Fruit fly (Drosophila melanogaster) whole organism, embryonic: ENCODE data around the gene trv.

Experiments used
- B-H2 ChIP-seq: fragments of 200-800 bp; sonication (Bioruptor generic); optimal IDR thresholded peaks from 2 replicates; lab custom pipeline; 2018; ENCODE audit warnings: missing biosample characterization, mild to moderate bottlenecking, missing genetic modification characterization
- CG11695 ChIP-seq: fragments of 200-800 bp; sonication (Bioruptor generic); IDR thresholded peaks from 3 replicates; pipeline ENCODE4 v1.3.6; 2022; ENCODE audit warnings: missing biosample characterization, missing genetic modification characterization
- CG12104 ChIP-seq: fragments of 200-800 bp; sonication (Bioruptor generic); optimal IDR thresholded peaks from 3 replicates; lab custom pipeline; 2016; ENCODE audit warnings: missing biosample characterization, missing genetic modification characterization
- CG12236 ChIP-seq: fragments of 200-800 bp; sonication (Bioruptor generic); optimal IDR thresholded peaks from 2 replicates; lab custom pipeline; 2016; ENCODE audit warnings: missing biosample characterization, missing genetic modification characterization
- CG13287 ChIP-seq: fragments of 200-800 bp; sonication (Bioruptor generic); IDR thresholded peaks from 2 replicates; pipeline ENCODE4 v1.3.6; 2022; ENCODE audit warnings: missing biosample characterization, missing genetic modification characterization; ENCODE audit not compliant: partially characterized antibody
- CG13296 ChIP-seq: fragments of 200-800 bp; sonication (Bioruptor generic); optimal IDR thresholded peaks from 3 replicates; lab custom pipeline; 2018; ENCODE audit warnings: missing biosample characterization, mild to moderate bottlenecking, missing genetic modification characterization
- CG14965 ChIP-seq: fragments of 200-800 bp; sonication (Bioruptor generic); optimal IDR thresholded peaks from 2 replicates; lab custom pipeline; 2016; ENCODE audit warnings: missing biosample characterization, missing genetic modification characterization, borderline replicate concordance
- CG15011 ChIP-seq: fragments of 200-800 bp; sonication (Bioruptor generic); optimal IDR thresholded peaks from 3 replicates; lab custom pipeline; 2018; ENCODE audit warnings: missing biosample characterization, mild to moderate bottlenecking, missing genetic modification characterization
- CG17385 ChIP-seq: fragments of 200-800 bp; sonication (Bioruptor generic); optimal IDR thresholded peaks from 3 replicates; lab custom pipeline; 2018; ENCODE audit warnings: missing biosample characterization, mild to moderate bottlenecking, missing genetic modification characterization
- CG18262 ChIP-seq: fragments of 200-800 bp; optimal IDR thresholded peaks from 3 replicates; lab custom pipeline; 2019; ENCODE audit warnings: missing biosample characterization, mild to moderate bottlenecking, missing genetic modification characterization, moderate library complexity
- CG3065 ChIP-seq: fragments of 200-800 bp; sonication (Bioruptor generic); optimal IDR thresholded peaks from 2 replicates; lab custom pipeline; 2016; ENCODE audit warnings: missing biosample characterization, missing genetic modification characterization
- CG31441 ChIP-seq: fragments of 200-800 bp; sonication (Bioruptor generic); IDR thresholded peaks from 2 replicates; pipeline ENCODE4 v1.3.6; 2022; ENCODE audit warnings: missing biosample characterization, missing genetic modification characterization
- CG33557 ChIP-seq: fragments of 200-800 bp; sonication (Bioruptor generic); optimal IDR thresholded peaks from 2 replicates; lab custom pipeline; 2019; ENCODE audit warnings: missing biosample characterization, mild to moderate bottlenecking, missing genetic modification characterization, moderate library complexity
- CG4282 ChIP-seq: fragments of 200-800 bp; sonication (Bioruptor generic); optimal IDR thresholded peaks from 2 replicates; lab custom pipeline; 2016; ENCODE audit warnings: missing biosample characterization, missing genetic modification characterization
- CG43689 ChIP-seq: fragments of 200-800 bp; sonication (Bioruptor generic); IDR thresholded peaks from 2 replicates; pipeline ENCODE4 v1.3.6; 2022; ENCODE audit warnings: missing biosample characterization, missing genetic modification characterization
- CG6654 ChIP-seq: fragments of 200-800 bp; sonication (Bioruptor generic); optimal IDR thresholded peaks from 2 replicates; lab custom pipeline; 2017; ENCODE audit warnings: missing biosample characterization, mild to moderate bottlenecking, missing genetic modification characterization
- CG9609 ChIP-seq: fragments of 200-800 bp; sonication (Bioruptor generic); optimal IDR thresholded peaks from 3 replicates; lab custom pipeline; 2016; ENCODE audit warnings: missing biosample characterization, missing genetic modification characterization
- Deaf1 ChIP-seq: fragments of 200-800 bp; optimal IDR thresholded peaks from 3 replicates; lab custom pipeline; 2019; ENCODE audit warnings: missing biosample characterization, mild to moderate bottlenecking, missing genetic modification characterization, moderate library complexity
- Dp ChIP-seq: fragments of 200-800 bp; sonication (Bioruptor generic); optimal IDR thresholded peaks from 2 replicates; lab custom pipeline; 2018; ENCODE audit warnings: missing biosample characterization, mild to moderate bottlenecking, missing genetic modification characterization, moderate library complexity
- ERR ChIP-seq: fragments of 200-800 bp; sonication (Bioruptor generic); optimal IDR thresholded peaks from 2 replicates; lab custom pipeline; 2016; ENCODE audit warnings: missing biosample characterization, missing genetic modification characterization
- Ets97D ChIP-seq: fragments of 200-800 bp; sonication (Bioruptor generic); optimal IDR thresholded peaks from 3 replicates; lab custom pipeline; 2016; ENCODE audit warnings: missing biosample characterization, missing genetic modification characterization
- Fer1 ChIP-seq: fragments of 200-800 bp; sonication (Bioruptor generic); optimal IDR thresholded peaks from 2 replicates; lab custom pipeline; 2017; ENCODE audit warnings: missing biosample characterization, mild to moderate bottlenecking, missing genetic modification characterization
- Fer3 ChIP-seq: fragments of 200-800 bp; sonication (Bioruptor generic); optimal IDR thresholded peaks from 2 replicates; lab custom pipeline; 2018; ENCODE audit warnings: missing biosample characterization, mild to moderate bottlenecking, missing genetic modification characterization, moderate library complexity
- H2.0 ChIP-seq: fragments of 200-800 bp; sonication (Bioruptor generic); IDR thresholded peaks from 2 replicates; pipeline ENCODE4 v1.3.6; 2022; ENCODE audit warnings: missing biosample characterization, missing genetic modification characterization
- HLH4C ChIP-seq: fragments of 200-800 bp; sonication (Bioruptor generic); IDR thresholded peaks from 3 replicates; pipeline ENCODE4 v1.3.6; 2022; ENCODE audit warnings: missing biosample characterization, missing genetic modification characterization; ENCODE audit not compliant: partially characterized antibody
- HLHmδ ChIP-seq: fragments of 200-800 bp; sonication (Bioruptor generic); optimal IDR thresholded peaks from 2 replicates; lab custom pipeline; 2018; ENCODE audit warnings: missing biosample characterization, mild to moderate bottlenecking, missing genetic modification characterization, moderate library complexity
- Hmr ChIP-seq: fragments of 200-800 bp; sonication (Bioruptor generic); optimal IDR thresholded peaks from 3 replicates; lab custom pipeline; 2017; ENCODE audit warnings: mild to moderate bottlenecking, missing biosample characterization, missing genetic modification reagents, missing genetic modification characterization
- Kr ChIP-seq: fragments of 200-800 bp; sonication (Bioruptor generic); optimal IDR thresholded peaks from 2 replicates; lab custom pipeline; 2017; ENCODE audit warnings: missing biosample characterization, mild to moderate bottlenecking, missing genetic modification characterization
- Mes4 ChIP-seq: fragments of 200-800 bp; sonication (Bioruptor generic); optimal IDR thresholded peaks from 2 replicates; lab custom pipeline; 2016; ENCODE audit warnings: missing biosample characterization, missing genetic modification characterization
- Mrtf ChIP-seq: fragments of 200-800 bp; sonication (Bioruptor generic); IDR thresholded peaks from 3 replicates; pipeline ENCODE4 v1.3.6; 2022; ENCODE audit warnings: missing biosample characterization, missing genetic modification characterization
- Oli ChIP-seq: fragments of 200-800 bp; sonication (Bioruptor generic); optimal IDR thresholded peaks from 2 replicates; lab custom pipeline; 2018; ENCODE audit warnings: missing biosample characterization, mild to moderate bottlenecking, missing genetic modification characterization, moderate library complexity
- Optix ChIP-seq: fragments of 200-800 bp; sonication (Bioruptor generic); IDR thresholded peaks from 3 replicates; pipeline ENCODE4 v1.3.6; 2022; ENCODE audit warnings: missing biosample characterization, missing genetic modification characterization
- Poxn ChIP-seq: fragments of 200-800 bp; sonication (Bioruptor generic); IDR thresholded peaks from 2 replicates; pipeline ENCODE4 v1.3.6; 2022; ENCODE audit warnings: missing biosample characterization, missing genetic modification characterization
- Sry-δ ChIP-seq: fragments of 200-800 bp; sonication (Bioruptor generic); optimal IDR thresholded peaks from 2 replicates; lab custom pipeline; 2016; ENCODE audit warnings: missing biosample characterization, missing genetic modification characterization
- ara ChIP-seq: fragments of 200-800 bp; sonication (Bioruptor generic); IDR thresholded peaks from 2 replicates; pipeline ENCODE4 v1.3.6; 2022; ENCODE audit warnings: missing biosample characterization, missing genetic modification characterization
- bbx ChIP-seq: fragments of 200-800 bp; sonication (Bioruptor generic); IDR thresholded peaks from 2 replicates; pipeline ENCODE4 v1.3.6; 2022; ENCODE audit warnings: missing biosample characterization, missing genetic modification characterization; ENCODE audit not compliant: partially characterized antibody
- danr ChIP-seq: fragments of 200-800 bp; sonication (Bioruptor generic); IDR thresholded peaks from 2 replicates; pipeline ENCODE4 v1.3.6; 2022; ENCODE audit warnings: missing biosample characterization, missing genetic modification characterization
- disco-r ChIP-seq: fragments of 200-800 bp; sonication (Bioruptor generic); optimal IDR thresholded peaks from 2 replicates; lab custom pipeline; 2016; ENCODE audit warnings: missing biosample characterization, missing genetic modification characterization
- hb ChIP-seq: fragments of 200-800 bp; sonication (Bioruptor generic); IDR thresholded peaks from 3 replicates; pipeline ENCODE4 v1.3.6; 2022; ENCODE audit warnings: missing biosample characterization, missing genetic modification characterization; ENCODE audit not compliant: partially characterized antibody
- insv ChIP-seq, 2 experiments: fragments of 200-800 bp; sonication (Bioruptor generic); optimal IDR thresholded peaks; 3 replicates each; lab custom pipeline; 2016 to 2018; ENCODE audit warnings: missing biosample characterization in 2 of 2, missing genetic modification characterization in 2 of 2
- peb ChIP-seq: fragments of 200-800 bp; sonication (Bioruptor generic); IDR thresholded peaks from 2 replicates; pipeline ENCODE4 v1.3.6; 2022; ENCODE audit warnings: missing biosample characterization, missing genetic modification characterization
- pum ChIP-seq: fragments of 200-800 bp; sonication (Bioruptor generic); optimal IDR thresholded peaks from 2 replicates; lab custom pipeline; 2016; ENCODE audit warnings: missing biosample characterization, missing genetic modification characterization
- sc ChIP-seq, 3 experiments: fragments of >200 bp in 2 of 3; fragments of 200-800 bp in 1 of 3; sonication (Bioruptor generic) in 1 of 3; optimal IDR thresholded peaks; 2 replicates in 2 of 3; 3 replicates in 1 of 3; lab custom pipeline; 2017; ENCODE audit warnings: mild to moderate bottlenecking in 1 of 3, missing biosample characterization in 1 of 3, missing genetic modification characterization in 1 of 3, missing genetic modification reagents in 1 of 3
- sens ChIP-seq: fragments of 200-800 bp; sonication (Bioruptor generic); peaks from one replicate; lab custom pipeline; 2016; ENCODE audit warnings: missing biosample characterization, missing genetic modification characterization
- sim ChIP-seq: fragments of 200-800 bp; sonication (Bioruptor generic); IDR thresholded peaks from 2 replicates; pipeline ENCODE4 v1.3.6; 2022; ENCODE audit warnings: missing biosample characterization, missing genetic modification characterization
- sima ChIP-seq: fragments of 200-800 bp; sonication (Bioruptor generic); optimal IDR thresholded peaks from 2 replicates; lab custom pipeline; 2016; ENCODE audit warnings: missing biosample characterization, missing genetic modification characterization
- sqz ChIP-seq: fragments of 200-800 bp; sonication (Bioruptor generic); optimal IDR thresholded peaks from 3 replicates; lab custom pipeline; 2018; ENCODE audit warnings: missing biosample characterization, mild to moderate bottlenecking, missing genetic modification characterization
- tll ChIP-seq, 2 experiments: fragments of 200-800 bp in 1 of 2; fragments of >200 bp in 1 of 2; sonication (Bioruptor generic) in 1 of 2; optimal IDR thresholded peaks; 2 replicates each; lab custom pipeline; 2017 to 2019; ENCODE audit warnings: missing biosample characterization in 2 of 2, missing genetic modification characterization in 2 of 2, mild to moderate bottlenecking in 1 of 2, moderate library complexity in 1 of 2
- trh ChIP-seq: fragments of 200-800 bp; sonication (Bioruptor generic); optimal IDR thresholded peaks from 2 replicates; lab custom pipeline; 2016; ENCODE audit warnings: missing biosample characterization, missing genetic modification characterization
- wek ChIP-seq: fragments of 200-800 bp; sonication (Bioruptor generic); optimal IDR thresholded peaks from 3 replicates; lab custom pipeline; 2018; ENCODE audit warnings: missing biosample characterization, mild to moderate bottlenecking, missing genetic modification characterization, moderate library complexity
- zfh1 ChIP-seq: fragments of 200-800 bp; sonication (Bioruptor generic); IDR thresholded peaks from 3 replicates; pipeline ENCODE4 v1.3.6; 2022; ENCODE audit warnings: missing biosample characterization, missing genetic modification characterization

The trv gene

dm6 chr3R:28116798-28117197 is 90.4 kb downstream of the trv start (continued):
- TF ChIP-seq CG12236 (GFP tag; lab: Kevin White, UChicago) (no peak), sima (no peak), tll (GFP tag; optimal IDR thresholded peaks at IDR 0.05; lab: Kevin White, UChicago) (no peak), ara (GFP tag; lab: Robert Waterston, UW) (no peak), Fer3 (tag; lab: Kevin White, UChicago) (no peak), danr (GFP tag; lab: Robert Waterston, UW) (no peak), CG33557 (GFP tag; lab: Kevin White, UChicago) (no peak), HLHmδ (GFP tag; lab: Kevin White, UChicago) (no peak), CG11695 (GFP tag; lab: Robert Waterston, UW) (no peak), Poxn (GFP tag; lab: Robert Waterston, UW) (no peak), Ets97D (GFP tag; lab: Kevin White, UChicago) (no peak), pum (GFP tag; lab: Kevin White, UChicago) (no peak), disco-r (GFP tag; lab: Kevin White, UChicago) (no peak), CG43689 (GFP tag; lab: Robert Waterston, UW) (no peak), Sry-δ (GFP tag; lab: Kevin White, UChicago) (no peak), Mrtf (GFP tag; lab: Robert Waterston, UW) (no peak), CG18262 (no peak), CG12104 (GFP tag; lab: Kevin White, UChicago) (no peak), ERR (GFP tag; lab: Kevin White, UChicago) (no peak), trh (GFP tag; lab: Kevin White, UChicago) (no peak), Deaf1 (tag; lab: Kevin White, UChicago) (no peak), CG15011 (no peak), insv (GFP tag; optimal IDR thresholded peaks at IDR 0.05; lab: Kevin White, UChicago) (no peak), hb (GFP tag; lab: Robert Waterston, UW) (no peak), CG4282 (GFP tag; lab: Kevin White, UChicago) (no peak), sqz (GFP tag; lab: Kevin White, UChicago) (no peak), CG13296 (no peak), Mes4 (GFP tag; lab: Kevin White, UChicago) (no peak), sc (optimal IDR thresholded peaks at IDR 0.05; lab: Kevin White, UChicago) (no peak), sc (GFP tag; optimal IDR thresholded peaks at IDR 0.05; lab: Kevin White, UChicago) (no peak), sim (GFP tag; lab: Robert Waterston, UW) (no peak), Fer1 (GFP tag; lab: Kevin White, UChicago) (no peak), CG9609 (GFP tag; lab: Kevin White, UChicago) (no peak), Oli (tag; lab: Kevin White, UChicago) (no peak), CG17385 (GFP tag; lab: Kevin White, UChicago) (no peak), HLH4C (no peak), sens (peak; percentile 61), Kr (GFP tag; lab: Kevin White, UChicago) (no peak), CG14965 (GFP tag; lab: Kevin White, UChicago) (no peak), Optix (GFP tag; lab: Robert Waterston, UW) (no peak), bbx (no peak), CG6654 (GFP tag; lab: Kevin White, UChicago) (no peak), Dp (GFP tag; lab: Kevin White, UChicago) (no peak), Hmr (GFP tag; lab: Kevin White, UChicago) (peak; percentile 15), H2.0 (GFP tag; lab: Robert Waterston, UW) (no peak), wek (no peak), CG13287 (GFP tag; lab: Robert Waterston, UW) (no peak), zfh1 (GFP tag; lab: Robert Waterston, UW) (0 out of 3 replicates have a peak, but pooled peaks have one; percentile 39), B-H2 (no peak), CG31441 (no peak), CG3065 (GFP tag; lab: Kevin White, UChicago) (no peak), peb (no peak)
